Fruit fly (Drosophila melanogaster): Measurements from ENCODE around the gene CG13931.

dm6 chr3L:1674381-1674780 is 27.8 kb downstream of the CG13931 start, which contains the start of gene CG7991:
- TF ChIP-seq OdsH (GFP tag; optimal IDR thresholded peaks at IDR 0.05) (no peak), CG3032 (tag; optimal IDR thresholded peaks at IDR 0.05) (no peak), CG32006 (GFP tag; optimal IDR thresholded peaks at IDR 0.05) (no peak), Blimp-1 (GFP tag; optimal IDR thresholded peaks at IDR 0.05) (no peak), CG6854 (GFP tag; optimal IDR thresholded peaks at IDR 0.05) (no peak), CG16779 (tag; optimal IDR thresholded peaks at IDR 0.05) (no peak), acj6 (GFP tag; optimal IDR thresholded peaks at IDR 0.05) (no peak), CG8632 (GFP tag; optimal IDR thresholded peaks at IDR 0.05) (no peak)
